Worm (Caenorhabditis elegans): ENCODE measurements around the gene F25G6.9.

Gene F25G6.9

DNA sequence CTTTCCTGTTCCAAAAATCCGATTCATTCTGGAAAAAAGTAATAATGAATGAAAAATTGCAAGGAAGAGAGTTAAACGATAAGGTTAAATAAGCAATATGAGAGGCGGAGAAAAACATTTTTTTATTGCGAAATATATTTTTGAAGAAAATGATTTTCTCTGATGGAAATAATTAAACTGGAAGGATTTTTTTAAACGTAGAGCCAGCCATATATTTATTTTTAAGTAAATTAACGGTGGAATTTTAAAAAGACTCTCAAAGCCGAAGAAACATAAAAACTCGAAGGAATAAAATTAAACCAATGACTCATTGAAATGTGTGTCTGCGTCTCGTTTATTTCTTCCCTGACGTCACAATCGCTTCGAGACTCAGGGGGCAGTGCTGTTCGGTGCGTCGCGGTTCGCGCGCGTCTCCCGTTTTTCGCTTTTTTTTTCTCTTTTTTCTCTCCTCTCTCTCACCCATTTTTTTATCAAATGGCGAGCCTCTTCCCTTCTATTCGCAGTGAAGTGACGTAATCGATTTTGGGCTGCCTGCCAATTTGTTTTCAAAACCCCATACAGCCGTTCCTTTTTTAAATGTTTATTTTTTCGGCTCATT lies 36.4 kb upstream of the F25G6.9 start, which contains the start of gene vps-60 (continued):
- TF ChIP-seq F10E7.11 (tag; optimal IDR thresholded peaks at IDR 0.05) (no peak), athp-1 (tag; optimal IDR thresholded peaks at IDR 0.05) (peak; percentile 81), F22D6.2 (tag; optimal IDR thresholded peaks at IDR 0.05) (peak; percentile 21), dpff-1 (tag; optimal IDR thresholded peaks at IDR 0.05) (no peak), cebp-2 (GFP tag; IDR thresholded peaks at IDR 0.05) (no peak), K11D2.4 (GFP tag; IDR thresholded peaks at IDR 0.05) (peak; percentile 92), tbp1 (GFP tag; optimal IDR thresholded peaks at IDR 0.05) (peak; percentile 70), snpc-1.1 (tag; optimal IDR thresholded peaks at IDR 0.05; ENCODE audit: insufficient read depth) (peak; percentile 45), die-1 (tag; optimal IDR thresholded peaks at IDR 0.05) (peak; percentile 41), Y53G8AR.9 (GFP tag; conservative IDR thresholded peaks at IDR 0.05) (peak; percentile 86), cebp-1 (GFP tag; IDR thresholded peaks at IDR 0.05) (peak; percentile 73), cebp-1 (tag; optimal IDR thresholded peaks at IDR 0.05) (peak; percentile 92), atf-7 (tag; optimal IDR thresholded peaks at IDR 0.05) (peak; percentile 95), sea-2 (GFP tag; IDR thresholded peaks at IDR 0.05) (no peak), lin-26 (GFP tag; IDR thresholded peaks at IDR 0.05) (peak; percentile 55), tlf-1 (GFP tag; optimal IDR thresholded peaks at IDR 0.05) (peak; percentile 80), somi-1 (GFP tag; optimal IDR thresholded peaks at IDR 0.05) (peak; percentile 74), fkh-3 (tag; optimal IDR thresholded peaks at IDR 0.05) (no peak), snpc-1.3 (tag; optimal IDR thresholded peaks at IDR 0.05; ENCODE audit: insufficient read depth) (peak; percentile 50), C17E4.6 (GFP tag; IDR thresholded peaks at IDR 0.05) (0 out of 2 replicates have a peak, but pooled peaks have one; percentile 37), snpc-4 (GFP tag; optimal IDR thresholded peaks at IDR 0.05) (peak; percentile 49), snpc-4 (tag; optimal IDR thresholded peaks at IDR 0.05) (peak; percentile 69 to 80 (median 76)), xnd-1 (tag; optimal IDR thresholded peaks at IDR 0.05) (no peak), unc-130 (GFP tag; optimal IDR thresholded peaks at IDR 0.05) (peak; percentile 14), ceh-27 (GFP tag; optimal IDR thresholded peaks at IDR 0.05) (peak; percentile 86), hlh-26 (GFP tag; conservative IDR thresholded peaks at IDR 0.05) (no peak), lin-54 (GFP tag; optimal IDR thresholded peaks at IDR 0.05) (peak; percentile 73), ztf-22 (GFP tag; optimal IDR thresholded peaks at IDR 0.05) (peak; percentile 63), attf-5 (GFP tag; optimal IDR thresholded peaks at IDR 0.05) (peak; percentile 97), ceh-58 (GFP tag; IDR thresholded peaks at IDR 0.05) (no peak), repo-1 (tag; optimal IDR thresholded peaks at IDR 0.05) (peak; percentile 20), B0261.1 (tag; optimal IDR thresholded peaks at IDR 0.05) (no peak), ama-1 (optimal IDR thresholded peaks at IDR 0.05) (no peak), ama-1 (GFP tag; optimal IDR thresholded peaks at IDR 0.05) (peak in 1 of 2 experiments; percentile 11), Y95B8A.8 (GFP tag; IDR thresholded peaks at IDR 0.05) (peak; percentile 83), nfya-2 (GFP tag; IDR thresholded peaks at IDR 0.05) (no peak), nhr-120 (GFP tag; IDR thresholded peaks at IDR 0.05) (no peak), nhr-179 (tag; optimal IDR thresholded peaks at IDR 0.05) (no peak), rcor-1 (GFP tag; IDR thresholded peaks at IDR 0.05) (peak; percentile 66), sptf-2 (GFP tag; optimal IDR thresholded peaks at IDR 0.05) (no peak), egl-18 (GFP tag; IDR thresholded peaks at IDR 0.05) (0 out of 2 replicates have a peak, but pooled peaks have one; percentile 29), ccch-3 (GFP tag; optimal IDR thresholded peaks at IDR 0.05) (no peak), dpl-1 (GFP tag; optimal IDR thresholded peaks at IDR 0.05) (peak; percentile 70), ekl-4 (GFP tag; IDR thresholded peaks at IDR 0.05) (peak; percentile 88), egl-44 (GFP tag; IDR thresholded peaks at IDR 0.05) (peak; percentile 77), F49E8.2 (tag; optimal IDR thresholded peaks at IDR 0.05; ENCODE audit: insufficient read depth) (peak; percentile 61), nfyb-1 (GFP tag; IDR thresholded peaks at IDR 0.05) (peak; percentile 78), ceh-40 (GFP tag; IDR thresholded peaks at IDR 0.05) (no peak), Y56A3A.18 (GFP tag; IDR thresholded peaks at IDR 0.05) (peak; percentile 70; the same call in 1 of the 2 replicates)

All from whole organism, young adult.